Worm (Caenorhabditis elegans) whole organism, midembryonic: Measurements from ENCODE around the gene cisd-3.1.

Source experiments
- T22C8.4 ChIP-seq: fragments of 200-800 bp; sonication (Bioruptor generic); IDR thresholded peaks from 2 replicates; pipeline ENCODE4 v1.3.6; 2022; ENCODE audit warnings: missing genetic modification characterization, missing compliant biosample characterization
- cog-1 ChIP-seq: sonication (generic microtip); optimal IDR thresholded peaks from 2 replicates; lab custom pipeline; 2016; ENCODE audit warnings: missing genetic modification characterization, missing compliant biosample characterization
- flt-1 ChIP-seq: fragments of 200-800 bp; sonication (Bioruptor generic); IDR thresholded peaks from 2 replicates; pipeline ENCODE4 v1.3.6; 2022; ENCODE audit warnings: missing genetic modification characterization, missing compliant biosample characterization
- klf-2 ChIP-seq: fragments of 200-800 bp; sonication (Bioruptor generic); conservative IDR thresholded peaks from 2 replicates; pipeline ENCODE4 v1.3.6; 2022; ENCODE audit warnings: missing genetic modification reagents, missing genetic modification characterization, missing compliant biosample characterization
- med-1 ChIP-seq: sonication (generic microtip); optimal IDR thresholded peaks from 2 replicates; lab custom pipeline; 2017; ENCODE audit warnings: missing genetic modification characterization, mild to moderate bottlenecking, missing compliant biosample characterization, antibody characterized with exemption, missing genetic modification reagents; ENCODE audit not compliant: insufficient read depth
- ref-1 ChIP-seq: fragments of 200-800 bp; sonication (Bioruptor generic); conservative IDR thresholded peaks from 2 replicates; pipeline ENCODE4 v1.3.6; 2022; ENCODE audit warnings: missing genetic modification reagents, missing genetic modification characterization, missing compliant biosample characterization
- tab-1 ChIP-seq: fragments of 200-800 bp; sonication (Bioruptor generic); IDR thresholded peaks from 2 replicates; pipeline ENCODE4 v1.3.6; 2022; ENCODE audit warnings: missing genetic modification characterization, missing compliant biosample characterization
- ztf-23 ChIP-seq: fragments of 200-800 bp; sonication (Bioruptor generic); IDR thresholded peaks from 2 replicates; pipeline ENCODE4 v1.3.6; 2022; ENCODE audit warnings: missing genetic modification reagents, missing genetic modification characterization, missing compliant biosample characterization
- ztf-29 ChIP-seq: fragments of 200-800 bp; sonication (Bioruptor generic); IDR thresholded peaks from 2 replicates; pipeline ENCODE4 v1.3.6; 2022; ENCODE audit warnings: missing genetic modification reagents, missing genetic modification characterization, missing compliant biosample characterization

Gene cisd-3.1

ce11 chrIII:4584068-4584566, 41.4 kb downstream of the cisd-3.1 start, which contains the start of gene F35G12.5:
F35G12.5 (plus strand) TSS chrIII:4584118.
- TF ChIP-seq T22C8.4 (GFP tag; lab: Robert Waterston, UW) (no peak), cog-1 (no peak), tab-1 (no peak), klf-2 (GFP tag; lab: Robert Waterston, UW) (no peak), ztf-29 (GFP tag; lab: Robert Waterston, UW) (no peak), ref-1 (GFP tag; lab: Robert Waterston, UW) (no peak), flt-1 (GFP tag; lab: Robert Waterston, UW) (no peak), med-1 (GFP tag; lab: Kevin White, UChicago) (no peak), ztf-23 (no peak)

- TF ChIP-seq ztf-23 (peak; percentile 34; the same call in 1 of the 2 replicates), T22C8.4 (GFP tag; lab: Robert Waterston, UW) (0 out of 2 replicates have a peak, but pooled peaks have one; percentile 20), ref-1 (GFP tag; lab: Robert Waterston, UW) (no peak)
Measured at ce11 chrIII:4587177-4587576, 44.5 kb downstream of the cisd-3.1 start, which contains the start of the genes F35G12.7 and smc-4. F35G12.7 (minus strand) TSS chrIII:4587330. smc-4 (plus strand) TSS chrIII:4587501.

- no peak for TF ChIP-seq T22C8.4 (GFP tag; lab: Robert Waterston, UW)
- no peak for TF ChIP-seq cog-1
- no peak for TF ChIP-seq med-1 (GFP tag; lab: Kevin White, UChicago)
- no peak for TF ChIP-seq flt-1 (GFP tag; lab: Robert Waterston, UW)
- no peak for TF ChIP-seq tab-1
- no peak for TF ChIP-seq klf-2 (GFP tag; lab: Robert Waterston, UW)
- TF ChIP-seq ztf-23, result no peak
- TF ChIP-seq ztf-29 (GFP tag; lab: Robert Waterston, UW), result no peak
- no peak for TF ChIP-seq ref-1 (GFP tag; lab: Robert Waterston, UW)
Measured at ce11 chrIII:4593098-4593697, 50.5 kb downstream of the cisd-3.1 start, which contains the start of gene erh-2. erh-2 (plus strand) TSS chrIII:4593231.

DNA sequence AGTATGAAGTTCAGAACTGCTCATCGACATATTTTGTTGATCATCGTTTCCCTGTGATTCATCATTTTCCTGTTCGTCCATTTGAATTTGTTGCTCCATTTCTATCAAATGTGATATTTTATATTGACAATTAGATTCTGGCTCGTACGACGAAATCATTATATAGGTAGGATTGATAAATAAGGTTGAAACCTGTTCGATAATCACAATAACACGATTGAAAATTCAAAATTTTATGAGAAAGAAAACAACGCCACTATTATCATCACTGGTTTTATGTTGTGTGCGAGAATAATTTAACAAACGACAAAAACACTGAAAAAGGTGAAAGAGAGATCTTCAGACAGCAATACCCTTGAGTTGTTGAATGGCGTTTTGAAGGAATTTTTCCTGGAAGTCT, 51.6 kb downstream of the cisd-3.1 start, which contains the start of gene apc-11:
Gene apc-11, minus strand, starts transcription at position 101 of the 400 bp plus-strand sequence.
- no peak for TF ChIP-seq flt-1 (GFP tag; lab: Robert Waterston, UW)
- TF ChIP-seq ztf-29 (GFP tag; lab: Robert Waterston, UW), result no peak

DNA sequence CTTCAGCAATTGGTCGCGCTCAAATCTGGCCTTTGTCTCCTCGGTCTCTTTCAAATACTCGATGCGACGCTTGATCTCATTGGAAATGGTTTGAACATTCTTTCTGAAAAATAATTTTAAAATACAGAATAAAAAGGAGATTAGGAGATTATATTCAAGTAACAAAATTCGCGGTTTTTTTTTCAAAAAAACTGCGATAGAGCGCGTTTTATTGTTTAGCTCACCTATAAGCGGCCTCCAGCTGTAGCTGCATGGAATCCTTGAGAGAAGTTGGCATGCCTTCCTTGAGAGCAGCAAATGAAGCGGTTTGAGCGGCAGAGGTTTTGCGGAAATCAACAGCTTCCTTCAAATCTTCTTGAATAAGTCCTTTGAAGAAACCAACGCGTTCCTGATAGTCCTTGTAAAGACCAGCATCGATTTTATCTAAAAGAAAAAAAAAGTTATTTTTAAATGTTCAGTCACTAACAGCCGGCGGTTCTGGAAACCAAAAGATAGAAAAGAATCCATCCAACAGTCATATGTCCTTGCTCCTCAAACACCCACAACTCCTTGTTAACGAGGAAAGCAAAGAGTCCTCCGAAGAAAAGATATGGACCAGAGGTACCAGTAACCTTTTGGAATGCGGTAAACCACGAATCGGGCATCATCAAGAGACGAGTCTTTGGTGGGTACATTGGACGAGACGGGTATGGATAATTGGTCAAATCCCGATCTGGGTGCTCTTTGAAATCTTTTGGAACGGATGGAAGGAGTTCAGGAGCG, 52.3 kb downstream of the cisd-3.1 start:
- TF ChIP-seq T22C8.4 (GFP tag; lab: Robert Waterston, UW), result no peak
- TF ChIP-seq ztf-23, result no peak
- no peak for TF ChIP-seq ref-1 (GFP tag; lab: Robert Waterston, UW)
- TF ChIP-seq cog-1, result no peak
- TF ChIP-seq tab-1, result no peak
- no peak for TF ChIP-seq klf-2 (GFP tag; lab: Robert Waterston, UW)
- no peak for TF ChIP-seq flt-1 (GFP tag; lab: Robert Waterston, UW)
- TF ChIP-seq ztf-29 (GFP tag; lab: Robert Waterston, UW), result no peak
- TF ChIP-seq med-1 (GFP tag; lab: Kevin White, UChicago), result no peak
